Fruit fly (Drosophila melanogaster) whole organism, prepupa: ENCODE measurements around the gene HipHop.

ENCODE experiments used
- Blimp-1 ChIP-seq: fragments of 200-800 bp; sonication (Bioruptor generic); optimal IDR thresholded peaks from 3 replicates; lab custom pipeline; 2017; ENCODE audit warnings: missing biosample characterization, missing genetic modification characterization, mild to moderate bottlenecking, moderate library complexity, missing genetic modification reagents
- CG10669 ChIP-seq: fragments of 200-800 bp; sonication (Bioruptor generic); optimal IDR thresholded peaks from 3 replicates; lab custom pipeline; 2018; ENCODE audit warnings: missing biosample characterization, mild to moderate bottlenecking, missing genetic modification characterization, moderate library complexity
- CG11762 ChIP-seq: fragments of 200-800 bp; sonication (Bioruptor generic); optimal IDR thresholded peaks from 3 replicates; lab custom pipeline; 2016; ENCODE audit warnings: missing biosample characterization, missing genetic modification characterization; ENCODE audit not compliant: insufficient read depth
- CG15336 ChIP-seq: fragments of 200-800 bp; sonication (Bioruptor generic); IDR thresholded peaks from 2 replicates; pipeline ENCODE4 v1.3.6; 2022; ENCODE audit warnings: missing biosample characterization, missing genetic modification characterization
- CG3032 ChIP-seq: fragments of 200-800 bp; optimal IDR thresholded peaks from 2 replicates; lab custom pipeline; 2019; ENCODE audit warnings: missing biosample characterization, mild to moderate bottlenecking, missing genetic modification characterization, moderate library complexity
- CG4318 ChIP-seq: fragments of 200-800 bp; sonication (Bioruptor generic); optimal IDR thresholded peaks from 3 replicates; lab custom pipeline; 2017; ENCODE audit warnings: missing biosample characterization, mild to moderate bottlenecking, missing genetic modification characterization
- CG6163 ChIP-seq: fragments of 200-800 bp; sonication (Bioruptor generic); IDR thresholded peaks from 3 replicates; pipeline ENCODE4 v1.3.6; 2022; ENCODE audit warnings: missing biosample characterization, missing genetic modification characterization
- CG6276 ChIP-seq: fragments of 200-800 bp; sonication (Bioruptor generic); optimal IDR thresholded peaks from 2 replicates; lab custom pipeline; 2017; ENCODE audit warnings: missing biosample characterization, mild to moderate bottlenecking, missing genetic modification characterization
- CG6808 ChIP-seq: fragments of 200-800 bp; sonication (Bioruptor generic); optimal IDR thresholded peaks from 3 replicates; lab custom pipeline; 2017; ENCODE audit warnings: missing biosample characterization, missing genetic modification characterization, mild to moderate bottlenecking, moderate library complexity, missing genetic modification reagents
- CG6854 ChIP-seq: fragments of 200-800 bp; sonication (Bioruptor generic); optimal IDR thresholded peaks from 2 replicates; lab custom pipeline; 2017; ENCODE audit warnings: missing biosample characterization, mild to moderate bottlenecking, missing genetic modification characterization
- CG8119 ChIP-seq: fragments of 200-800 bp; sonication (Bioruptor generic); IDR thresholded peaks from 3 replicates; pipeline ENCODE4 v1.3.6; 2022; ENCODE audit warnings: missing biosample characterization, missing genetic modification characterization
- CG8632 ChIP-seq: fragments of 200-800 bp; sonication (Bioruptor generic); optimal IDR thresholded peaks from 3 replicates; lab custom pipeline; 2016; ENCODE audit warnings: missing biosample characterization, missing genetic modification characterization
- Eip75B ChIP-seq: fragments of 200-800 bp; sonication (Bioruptor generic); optimal IDR thresholded peaks from 3 replicates; lab custom pipeline; 2016; ENCODE audit warnings: missing biosample characterization, missing genetic modification characterization
- Eip93F ChIP-seq: fragments of 200-800 bp; sonication (Bioruptor generic); optimal IDR thresholded peaks from 2 replicates; lab custom pipeline; 2016; ENCODE audit warnings: missing biosample characterization, mild to moderate bottlenecking, missing genetic modification characterization
- Ets21C ChIP-seq: fragments of 200-800 bp; sonication (Bioruptor generic); optimal IDR thresholded peaks from 3 replicates; lab custom pipeline; 2016; ENCODE audit warnings: missing biosample characterization, missing genetic modification characterization
- Gug ChIP-seq: fragments of 200-800 bp; sonication (Bioruptor generic); IDR thresholded peaks from 2 replicates; pipeline ENCODE4 v1.3.6; 2022; ENCODE audit warnings: missing biosample characterization, missing genetic modification characterization
- Hr38 ChIP-seq: sonication (Bioruptor generic); optimal IDR thresholded peaks from 2 replicates; lab custom pipeline; 2016; ENCODE audit warnings: missing biosample characterization, missing genetic modification characterization
- Hr39 ChIP-seq: fragments of 200-800 bp; sonication (Bioruptor generic); optimal IDR thresholded peaks from 2 replicates; lab custom pipeline; 2016; ENCODE audit warnings: missing biosample characterization, missing genetic modification characterization
- Hr4 ChIP-seq: fragments of 200-800 bp; sonication (Bioruptor generic); optimal IDR thresholded peaks from 3 replicates; lab custom pipeline; 2016; ENCODE audit warnings: missing biosample characterization, missing genetic modification characterization
- Lpt ChIP-seq: fragments of 200-800 bp; sonication (Bioruptor generic); optimal IDR thresholded peaks from 3 replicates; lab custom pipeline; 2016; ENCODE audit warnings: missing biosample characterization, missing genetic modification characterization
- Met ChIP-seq: fragments of 200-800 bp; sonication (Bioruptor generic); optimal IDR thresholded peaks from 3 replicates; lab custom pipeline; 2016; ENCODE audit warnings: missing biosample characterization, missing genetic modification characterization
- Sox14 ChIP-seq: fragments of 200-800 bp; sonication (Bioruptor generic); optimal IDR thresholded peaks from 3 replicates; lab custom pipeline; 2016; ENCODE audit warnings: missing biosample characterization, missing genetic modification characterization
- Sox15 ChIP-seq: fragments of 200-800 bp; sonication (Bioruptor generic); optimal IDR thresholded peaks from 3 replicates; lab custom pipeline; 2016; ENCODE audit warnings: missing biosample characterization, missing genetic modification characterization
- achi ChIP-seq: fragments of 200-800 bp; sonication (Bioruptor generic); optimal IDR thresholded peaks from 3 replicates; lab custom pipeline; 2016; ENCODE audit warnings: missing biosample characterization, missing genetic modification characterization
- dac ChIP-seq: fragments of 200-800 bp; sonication (Bioruptor generic); optimal IDR thresholded peaks from 2 replicates; lab custom pipeline; 2017; ENCODE audit warnings: missing biosample characterization, mild to moderate bottlenecking, missing genetic modification characterization
- dsx ChIP-seq: fragments of 200-800 bp; optimal IDR thresholded peaks from 3 replicates; lab custom pipeline; 2019; ENCODE audit warnings: missing biosample characterization, mild to moderate bottlenecking, missing genetic modification characterization, moderate library complexity; ENCODE audit not compliant: poor library complexity, severe bottlenecking
- esn ChIP-seq: fragments of 200-800 bp; sonication (Bioruptor generic); optimal IDR thresholded peaks from 2 replicates; lab custom pipeline; 2016; ENCODE audit warnings: missing biosample characterization, mild to moderate bottlenecking, missing genetic modification characterization, moderate library complexity
- fd59A ChIP-seq: fragments of 200-800 bp; sonication (Bioruptor generic); optimal IDR thresholded peaks from 2 replicates; lab custom pipeline; 2017; ENCODE audit warnings: missing biosample characterization, mild to moderate bottlenecking, missing genetic modification characterization, missing genetic modification reagents
- fd85E ChIP-seq: fragments of 200-800 bp; sonication (Bioruptor generic); optimal IDR thresholded peaks from 3 replicates; lab custom pipeline; 2016; ENCODE audit warnings: missing biosample characterization, missing genetic modification characterization
- fkh ChIP-seq: fragments of 200-800 bp; sonication (Bioruptor generic); optimal IDR thresholded peaks from 3 replicates; lab custom pipeline; 2017; ENCODE audit warnings: missing biosample characterization, mild to moderate bottlenecking, missing genetic modification characterization, moderate library complexity
- pdm3 ChIP-seq: fragments of 200-800 bp; sonication (Bioruptor generic); optimal IDR thresholded peaks from 3 replicates; lab custom pipeline; 2016; ENCODE audit warnings: missing biosample characterization, missing genetic modification characterization
- spab ChIP-seq: fragments of 200-800 bp; sonication (Bioruptor generic); optimal IDR thresholded peaks from 2 replicates; lab custom pipeline; 2017; ENCODE audit warnings: missing biosample characterization, mild to moderate bottlenecking, missing genetic modification characterization, missing genetic modification reagents
- ss ChIP-seq, 2 experiments: fragments of 200-800 bp; sonication (Bioruptor generic); optimal IDR thresholded peaks; 2 replicates in 1 of 2; 3 replicates in 1 of 2; lab custom pipeline; 2017 to 2018; ENCODE audit warnings: mild to moderate bottlenecking in 2 of 2, missing biosample characterization in 2 of 2, missing genetic modification characterization in 2 of 2, moderate library complexity in 1 of 2
- svp ChIP-seq: fragments of 200-800 bp; sonication (Bioruptor generic); peaks from one replicate; lab custom pipeline; 2016; ENCODE audit warnings: missing biosample characterization, missing genetic modification characterization

The HipHop gene

DNA sequence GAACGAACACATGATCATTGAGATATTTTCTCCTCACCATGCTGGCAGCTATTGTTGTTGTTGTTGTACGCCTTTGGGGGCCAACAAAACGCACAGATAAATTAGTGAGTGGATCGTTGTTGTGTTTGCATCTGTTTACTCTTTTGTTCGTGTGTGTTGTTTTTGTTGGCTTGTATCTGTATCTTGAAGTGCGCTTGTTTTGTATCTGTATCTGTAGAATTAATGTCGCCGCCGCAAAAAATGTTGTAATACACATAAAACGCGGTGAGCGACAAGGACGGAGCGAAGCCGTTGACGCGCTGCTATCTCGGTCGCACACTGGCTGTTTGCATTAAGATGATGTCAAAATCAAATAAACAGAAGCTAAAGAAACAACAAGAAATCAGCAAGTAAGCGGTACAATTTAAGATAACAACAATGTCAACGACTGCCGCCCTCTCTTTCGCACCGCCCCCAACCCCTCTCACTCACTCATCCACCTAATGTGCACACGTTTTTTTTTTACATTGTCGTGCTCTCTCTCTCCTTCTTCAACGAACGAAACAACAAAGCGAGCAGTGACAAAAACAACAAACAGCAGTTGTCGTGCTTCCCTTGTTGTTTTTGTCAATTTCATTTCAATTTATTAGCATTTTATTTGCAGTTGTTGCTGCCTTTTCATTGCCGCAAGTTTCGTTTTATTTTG is 6.9 kb upstream of the HipHop start (continued):
- TF ChIP-seq CG4318 (GFP tag; lab: Kevin White, UChicago), result no peak
- TF ChIP-seq CG15336, result peak; percentile 75
- peak; percentile 60 for TF ChIP-seq achi (GFP tag; lab: Kevin White, UChicago)
- peak; percentile 69 for TF ChIP-seq Blimp-1 (GFP tag; lab: Kevin White, UChicago)
- peak; percentile 64 for TF ChIP-seq Met (GFP tag; lab: Kevin White, UChicago)
- TF ChIP-seq CG11762, result peak; percentile 40
- peak; percentile 73 for TF ChIP-seq CG8632 (GFP tag; lab: Kevin White, UChicago)
- TF ChIP-seq spab (GFP tag; lab: Kevin White, UChicago), result peak; percentile 66
- no peak for TF ChIP-seq Hr4 (GFP tag; lab: Kevin White, UChicago)

dm6 chr3L:18816176-18816575 is 4.8 kb upstream of the HipHop start:
- TF ChIP-seq CG10669 (GFP tag; lab: Kevin White, UChicago), result no peak
- no peak for TF ChIP-seq CG15336
- no peak for TF ChIP-seq Eip75B (GFP tag; lab: Kevin White, UChicago)
- no peak for TF ChIP-seq CG3032 (tag; lab: Kevin White, UChicago)
- no peak for TF ChIP-seq Gug (GFP tag; lab: Robert Waterston, UW)
- TF ChIP-seq Sox14 (GFP tag; lab: Kevin White, UChicago), result no peak
- TF ChIP-seq esn (GFP tag; lab: Kevin White, UChicago), result no peak
- TF ChIP-seq CG11762, result no peak
- TF ChIP-seq Lpt (GFP tag; lab: Kevin White, UChicago), result no peak
- TF ChIP-seq Sox15 (GFP tag; lab: Kevin White, UChicago), result no peak
- no peak for TF ChIP-seq CG6854
- TF ChIP-seq Eip93F, result no peak
- TF ChIP-seq pdm3 (GFP tag; lab: Kevin White, UChicago), result no peak
- no peak for TF ChIP-seq Met (GFP tag; lab: Kevin White, UChicago)
- TF ChIP-seq CG8119 (GFP tag; lab: Robert Waterston, UW), result no peak
- no peak for TF ChIP-seq Hr39
- no peak for TF ChIP-seq fkh (GFP tag; lab: Kevin White, UChicago)
- no peak for TF ChIP-seq fd85E (GFP tag; lab: Kevin White, UChicago)

- TF ChIP-seq Sox15 (GFP tag; lab: Kevin White, UChicago) (no peak), Sox14 (GFP tag; lab: Kevin White, UChicago) (no peak), dac (GFP tag; lab: Kevin White, UChicago) (no peak)
These were observed 4.3 kb upstream of the HipHop start for dm6 chr3L:18816719-18817118.

DNA sequence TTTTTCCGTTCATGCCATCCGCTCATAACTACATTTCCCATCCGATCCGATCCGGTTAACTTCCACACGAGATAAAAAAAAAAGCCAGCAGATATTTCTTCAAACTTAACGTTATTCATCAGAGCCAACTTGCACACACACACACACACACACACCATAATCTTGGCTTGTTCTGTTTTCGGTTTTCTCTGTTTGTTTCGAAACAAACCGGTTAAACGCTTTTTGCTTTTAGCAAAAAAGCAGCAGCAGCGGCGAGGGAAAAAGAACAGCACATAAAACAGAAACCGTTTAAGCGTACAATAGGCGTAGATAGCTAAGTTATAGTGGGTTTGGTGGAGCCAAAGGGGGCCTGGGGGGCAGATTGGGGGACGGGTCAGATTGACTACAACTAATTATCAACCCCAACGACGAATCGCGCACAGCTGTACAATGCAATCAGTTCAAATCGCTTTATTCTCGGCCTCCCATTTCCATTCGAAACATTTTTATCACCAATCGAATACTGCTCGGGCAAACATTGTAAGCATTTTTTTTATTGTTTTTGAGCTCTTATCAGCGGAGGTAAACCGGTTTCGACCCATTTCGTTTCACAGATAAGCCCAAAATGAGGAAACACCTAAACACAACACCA is 3.6 kb upstream of the HipHop start:
- 0 out of 2 replicates have a peak, but pooled peaks have one; percentile 13 for TF ChIP-seq CG15336
- TF ChIP-seq svp (GFP tag; lab: Kevin White, UChicago), result peak; percentile 70
- TF ChIP-seq CG6163 (GFP tag; lab: Robert Waterston, UW), result peak; percentile 35; the same call in 1 of the 3 replicates
- TF ChIP-seq CG6808 (GFP tag; lab: Kevin White, UChicago), result peak; percentile 37
- peak; percentile 39 to 53 for TF ChIP-seq ss (GFP tag; optimal IDR thresholded peaks at IDR 0.05; lab: Kevin White, UChicago)
- peak; percentile 13 for TF ChIP-seq CG6276 (GFP tag; lab: Kevin White, UChicago)
- TF ChIP-seq Hr38 (GFP tag; lab: Kevin White, UChicago), result no peak
- TF ChIP-seq fd59A (GFP tag; lab: Kevin White, UChicago), result no peak
- peak; percentile 10 for TF ChIP-seq dsx
- peak; percentile 11 for TF ChIP-seq CG10669 (GFP tag; lab: Kevin White, UChicago)
- no peak for TF ChIP-seq Ets21C (GFP tag; lab: Kevin White, UChicago)
- TF ChIP-seq, all 60 proteins: peak for 8
